Worm (Caenorhabditis elegans) whole organism, young adult: ENCODE results near the gene cyp-31A5.

ENCODE experiments used
- B0035.1 ChIP-seq: sonication (generic microtip); optimal IDR thresholded peaks from 2 replicates; lab custom pipeline; 2016; ENCODE audit warnings: missing genetic modification characterization, mild to moderate bottlenecking, missing compliant biosample characterization, missing genotype, missing genetic modification reagents
- C06A6.2 ChIP-seq: fragments of 200-800 bp; sonication (Bioruptor generic); conservative IDR thresholded peaks from 2 replicates; pipeline ENCODE4 v1.3.6; 2022; ENCODE audit warnings: missing genetic modification characterization, missing compliant biosample characterization
- D2030.7 ChIP-seq: fragments of 200-800 bp; sonication (Bioruptor generic); IDR thresholded peaks from 2 replicates; pipeline ENCODE4 v1.3.6; 2022; ENCODE audit warnings: missing genetic modification reagents, missing genetic modification characterization, missing compliant biosample characterization
- F22D6.2 ChIP-seq: sonication (generic microtip); optimal IDR thresholded peaks from 2 replicates; lab custom pipeline; 2016; ENCODE audit warnings: mild to moderate bottlenecking, missing genetic modification characterization, missing compliant biosample characterization
- F49E8.2 ChIP-seq: sonication (generic microtip); optimal IDR thresholded peaks from 3 replicates; lab custom pipeline; 2017; ENCODE audit warnings: missing genetic modification characterization, mild to moderate bottlenecking, missing compliant biosample characterization, antibody characterized with exemption, moderate library complexity; ENCODE audit not compliant: insufficient read depth
- F52B5.7 ChIP-seq: sonication (generic microtip); optimal IDR thresholded peaks from 2 replicates; lab custom pipeline; 2016; ENCODE audit warnings: mild to moderate bottlenecking, missing genetic modification characterization, missing compliant biosample characterization
- K12H6.12 ChIP-seq: fragments of 200-800 bp; sonication (Bioruptor generic); optimal IDR thresholded peaks from 2 replicates; lab custom pipeline; 2018; ENCODE audit warnings: mild to moderate bottlenecking, missing genetic modification characterization, missing compliant biosample characterization
- T07F8.4 ChIP-seq: sonication (generic microtip); optimal IDR thresholded peaks from 2 replicates; lab custom pipeline; 2016; ENCODE audit warnings: mild to moderate bottlenecking, missing genetic modification characterization, moderate library complexity, missing compliant biosample characterization
- Y56A3A.18 ChIP-seq: fragments of 200-800 bp; sonication (Bioruptor generic); IDR thresholded peaks from 2 replicates; pipeline ENCODE4 v1.3.6; 2022; ENCODE audit warnings: missing genetic modification reagents, missing genetic modification characterization, missing compliant biosample characterization
- Y95B8A.8 ChIP-seq: fragments of 200-800 bp; sonication (Bioruptor generic); IDR thresholded peaks from 2 replicates; pipeline ENCODE4 v1.3.6; 2022; ENCODE audit warnings: missing genetic modification reagents, missing genetic modification characterization, missing compliant biosample characterization
- akir-1 ChIP-seq: fragments of 200-800 bp; sonication (Bioruptor generic); optimal IDR thresholded peaks from 2 replicates; lab custom pipeline; 2018; ENCODE audit warnings: mild to moderate bottlenecking, missing genetic modification characterization, moderate library complexity, missing compliant biosample characterization
- attf-6 ChIP-seq: fragments of 200-800 bp; sonication (Bioruptor generic); IDR thresholded peaks from 2 replicates; pipeline ENCODE4 v1.3.6; 2022; ENCODE audit warnings: missing genetic modification reagents, missing genetic modification characterization, missing compliant biosample characterization
- bed-2 ChIP-seq: fragments of 200-800 bp; sonication (Bioruptor generic); IDR thresholded peaks from 2 replicates; pipeline ENCODE4 v1.3.6; 2022; ENCODE audit warnings: missing genetic modification reagents, missing genetic modification characterization, missing compliant biosample characterization
- ccch-3 ChIP-seq: fragments of 200-800 bp; sonication (Bioruptor generic); optimal IDR thresholded peaks from 2 replicates; lab custom pipeline; 2018; ENCODE audit warnings: mild to moderate bottlenecking, missing genetic modification characterization, missing compliant biosample characterization
- ceh-100 ChIP-seq: fragments of 200-800 bp; sonication (Bioruptor generic); IDR thresholded peaks from 2 replicates; pipeline ENCODE4 v1.3.6; 2022; ENCODE audit warnings: missing genetic modification reagents, missing genetic modification characterization, missing compliant biosample characterization
- ceh-91 ChIP-seq: fragments of 200-800 bp; sonication (Bioruptor generic); IDR thresholded peaks from 2 replicates; pipeline ENCODE4 v1.3.6; 2022; ENCODE audit warnings: missing genetic modification reagents, missing genetic modification characterization, missing compliant biosample characterization
- dpff-1 ChIP-seq: sonication (generic microtip); optimal IDR thresholded peaks from 2 replicates; lab custom pipeline; 2017; ENCODE audit warnings: mild to moderate bottlenecking, missing genetic modification characterization, missing compliant biosample characterization
- efl-1 ChIP-seq: fragments of 150-350 bp; optimal IDR thresholded peaks from 2 replicates; lab custom pipeline; 2014; ENCODE audit warnings: missing biosample characterization, missing genetic modification reagents, missing genetic modification characterization
- ekl-4 ChIP-seq: fragments of 200-800 bp; sonication (Bioruptor generic); IDR thresholded peaks from 2 replicates; pipeline ENCODE4 v1.3.6; 2022; ENCODE audit warnings: missing genetic modification reagents, missing genetic modification characterization, missing compliant biosample characterization
- ets-4 ChIP-seq: fragments of 200-800 bp; sonication (Bioruptor generic); optimal IDR thresholded peaks from 2 replicates; lab custom pipeline; 2018; ENCODE audit warnings: mild to moderate bottlenecking, missing genetic modification characterization, missing compliant biosample characterization
- gei-17 ChIP-seq: fragments of 200-800 bp; sonication (Bioruptor generic); optimal IDR thresholded peaks from 2 replicates; lab custom pipeline; 2018; ENCODE audit warnings: mild to moderate bottlenecking, missing genetic modification characterization, missing compliant biosample characterization
- hlh-26 ChIP-seq: fragments of 200-800 bp; sonication (Bioruptor generic); conservative IDR thresholded peaks from 2 replicates; pipeline ENCODE4 v1.3.6; 2022; ENCODE audit warnings: missing genetic modification reagents, missing genetic modification characterization, missing compliant biosample characterization
- hsf-1 ChIP-seq: fragments of 200-800 bp; sonication (Bioruptor generic); IDR thresholded peaks from 2 replicates; pipeline ENCODE4 v1.3.6; 2022; ENCODE audit warnings: missing genetic modification reagents, missing genetic modification characterization, missing compliant biosample characterization
- lag-1 ChIP-seq: fragments of 200-800 bp; sonication (Bioruptor generic); IDR thresholded peaks from 2 replicates; pipeline ENCODE4 v1.3.6; 2022; ENCODE audit warnings: missing genetic modification reagents, missing genetic modification characterization, missing compliant biosample characterization
- lsl-1 ChIP-seq: fragments of 200-800 bp; sonication (Bioruptor generic); optimal IDR thresholded peaks from 2 replicates; lab custom pipeline; 2018; ENCODE audit warnings: mild to moderate bottlenecking, missing genetic modification characterization, moderate library complexity, missing compliant biosample characterization
- madf-8 ChIP-seq: fragments of 200-800 bp; sonication (Bioruptor generic); conservative IDR thresholded peaks from 2 replicates; pipeline ENCODE4 v1.3.6; 2022; ENCODE audit warnings: missing genetic modification reagents, missing genetic modification characterization, missing compliant biosample characterization
- nfya-1 ChIP-seq: sonication (generic microtip); optimal IDR thresholded peaks from 2 replicates; lab custom pipeline; 2017; ENCODE audit warnings: antibody characterized with exemption, missing compliant biosample characterization, missing genetic modification characterization, borderline replicate concordance; ENCODE audit not compliant: insufficient read depth
- nfya-2 ChIP-seq: fragments of 200-800 bp; sonication (Bioruptor generic); IDR thresholded peaks from 2 replicates; pipeline ENCODE4 v1.3.6; 2022; ENCODE audit warnings: missing genetic modification reagents, missing genetic modification characterization, missing compliant biosample characterization
- pha-4 ChIP-seq: fragments of 150-350 bp; sonication (generic microtip); optimal IDR thresholded peaks from 2 replicates; lab custom pipeline; 2014; ENCODE audit warnings: missing biosample characterization, missing genetic modification reagents, missing genetic modification characterization
- rec-8 ChIP-seq, 2 experiments: sonication (generic microtip); optimal IDR thresholded peaks; 2 replicates each; lab custom pipeline; 2016; ENCODE audit warnings: mild to moderate bottlenecking in 2 of 2, missing genetic modification characterization in 2 of 2, missing genetic modification reagents in 2 of 2, missing genotype in 2 of 2, missing biosample characterization in 1 of 2, missing compliant biosample characterization in 1 of 2, moderate library complexity in 1 of 2
- repo-1 ChIP-seq: sonication (generic microtip); optimal IDR thresholded peaks from 2 replicates; lab custom pipeline; 2017; ENCODE audit warnings: mild to moderate bottlenecking, missing genetic modification characterization, missing compliant biosample characterization
- rpc-1 ChIP-seq, 2 experiments: fragments of 150-350 bp in 1 of 2; sonication (generic microtip) in 1 of 2; optimal IDR thresholded peaks; 2 replicates each; lab custom pipeline; 2014 to 2018; ENCODE audit warnings: missing biosample characterization in 1 of 2, missing genetic modification characterization in 1 of 2, missing genetic modification reagents in 1 of 2, missing genotype in 1 of 2
- snpc-3.4 ChIP-seq: sonication (generic microtip); optimal IDR thresholded peaks from 2 replicates; lab custom pipeline; 2017; ENCODE audit warnings: missing genetic modification characterization, mild to moderate bottlenecking, missing compliant biosample characterization, antibody characterized with exemption, moderate library complexity, missing genotype, missing genetic modification reagents
- snpc-4 ChIP-seq, 5 experiments: fragments of 150-350 bp in 1 of 5; sonication (generic microtip) in 4 of 5; optimal IDR thresholded peaks; 2 replicates each; lab custom pipeline; 2014 to 2018; ENCODE audit warnings: missing genetic modification characterization in 5 of 5, missing biosample characterization in 3 of 5, antibody characterized with exemption in 2 of 5, mild to moderate bottlenecking in 2 of 5, missing compliant biosample characterization in 2 of 5, missing genotype in 2 of 5, moderate library complexity in 2 of 5, missing genetic modification reagents in 1 of 5
- tbp1 ChIP-seq: fragments of 200-800 bp; sonication (Bioruptor generic); optimal IDR thresholded peaks from 2 replicates; lab custom pipeline; 2018; ENCODE audit warnings: mild to moderate bottlenecking, missing genetic modification characterization, missing compliant biosample characterization
- tbx-9 ChIP-seq: sonication (generic microtip); optimal IDR thresholded peaks from 2 replicates; lab custom pipeline; 2016; ENCODE audit warnings: borderline replicate concordance, missing genetic modification characterization, inconsistent platforms, missing compliant biosample characterization
- xnd-1 ChIP-seq: sonication (generic microtip); optimal IDR thresholded peaks from 2 replicates; lab custom pipeline; 2016; ENCODE audit warnings: missing genotype, missing genetic modification reagents, missing genetic modification characterization, missing compliant biosample characterization
- zim-3 ChIP-seq: sonication (generic microtip); optimal IDR thresholded peaks from 2 replicates; lab custom pipeline; 2017; ENCODE audit warnings: mild to moderate bottlenecking, missing genetic modification characterization, moderate library complexity, missing compliant biosample characterization
- ztf-18 ChIP-seq: sonication (generic microtip); optimal IDR thresholded peaks from 2 replicates; lab custom pipeline; 2016; ENCODE audit warnings: missing genotype, mild to moderate bottlenecking, missing genetic modification characterization, missing compliant biosample characterization
- ztf-22 ChIP-seq: fragments of 200-800 bp; sonication (Bioruptor generic); optimal IDR thresholded peaks from 2 replicates; lab custom pipeline; 2018; ENCODE audit warnings: mild to moderate bottlenecking, missing genetic modification characterization, moderate library complexity, missing compliant biosample characterization
- ztf-25 ChIP-seq: fragments of 200-800 bp; sonication (Bioruptor generic); IDR thresholded peaks from 2 replicates; pipeline ENCODE4 v1.3.6; 2022; ENCODE audit warnings: missing genetic modification reagents, missing genetic modification characterization, missing compliant biosample characterization
- ztf-3 ChIP-seq: fragments of 200-800 bp; sonication (Bioruptor generic); optimal IDR thresholded peaks from 2 replicates; lab custom pipeline; 2018; ENCODE audit warnings: mild to moderate bottlenecking, missing genetic modification characterization, missing compliant biosample characterization

cyp-31A5 gene

ce11 chrIV:13400456-13401364 is at the start of gene cyp-31A5, which contains the start of gene memi-2 (continued):
- TF ChIP-seq rec-8 (tag; optimal IDR thresholded peaks at IDR 0.05; lab: Kevin White, UChicago): no peak
- TF ChIP-seq, all 124 proteins: peak for 8

ce11 chrIV:13353143-13353773 is 47.8 kb upstream of the cyp-31A5 start, which contains the start of the genes rec-8 and mex-5:
TSS of gene rec-8 (minus strand) at chrIV:13353193.
TSS of gene mex-5 (plus strand) at chrIV:13353723.
- TF ChIP-seq nfya-1 (tag; lab: Kevin White, UChicago) (no peak), T07F8.4 (tag; lab: Kevin White, UChicago) (no peak), tbx-9 (tag; lab: Kevin White, UChicago) (no peak), efl-1 (GFP tag; lab: Kevin White, UChicago) (peak; percentile 98), xnd-1 (tag; lab: Kevin White, UChicago) (peak; percentile 93), attf-6 (GFP tag; lab: Robert Waterston, UW) (peak; percentile 83), F52B5.7 (no peak), rpc-1 (optimal IDR thresholded peaks at IDR 0.05; lab: Kevin White, UChicago) (no peak), rpc-1 (tag; optimal IDR thresholded peaks at IDR 0.05; lab: Kevin White, UChicago) (peak; percentile 12), akir-1 (GFP tag; lab: Kevin White, UChicago) (no peak), dpff-1 (tag; lab: Kevin White, UChicago) (no peak), ztf-3 (no peak), repo-1 (no peak), ccch-3 (GFP tag; lab: Kevin White, UChicago) (no peak), ztf-22 (no peak), ztf-25 (GFP tag; lab: Robert Waterston, UW) (0 out of 2 replicates have a peak, but pooled peaks have one; percentile 52), lsl-1 (GFP tag; lab: Kevin White, UChicago) (peak; percentile 97), Y95B8A.8 (GFP tag; lab: Robert Waterston, UW) (peak; percentile 68; the same call in 1 of the 2 replicates), K12H6.12 (no peak), bed-2 (no peak), C06A6.2 (no peak), gei-17 (GFP tag; lab: Kevin White, UChicago) (no peak), Y56A3A.18 (GFP tag; lab: Robert Waterston, UW) (no peak), hlh-26 (GFP tag; lab: Robert Waterston, UW) (no peak), tbp1 (GFP tag; lab: Kevin White, UChicago) (peak; percentile 53), madf-8 (peak; percentile 94), ekl-4 (GFP tag; lab: Robert Waterston, UW) (peak; percentile 64; the same call in 1 of the 2 replicates), B0035.1 (tag; lab: Kevin White, UChicago) (no peak), nfya-2 (GFP tag; lab: Robert Waterston, UW) (no peak), pha-4 (tag; lab: Kevin White, UChicago) (no peak), zim-3 (tag; lab: Kevin White, UChicago) (no peak), lag-1 (no peak), snpc-3.4 (tag; lab: Kevin White, UChicago) (peak; percentile 97), snpc-4 (GFP tag; optimal IDR thresholded peaks at IDR 0.05; lab: Kevin White, UChicago) (peak; percentile 28), snpc-4 (tag; optimal IDR thresholded peaks at IDR 0.05; lab: Kevin White, UChicago) (peak in 2 of 4 experiments; percentile 43 to 78), F22D6.2 (tag; lab: Kevin White, UChicago) (no peak), F49E8.2 (peak; percentile 95), D2030.7 (peak; percentile 89), ztf-18 (tag; lab: Kevin White, UChicago) (no peak), ets-4 (no peak), ceh-100 (GFP tag; lab: Robert Waterston, UW) (no peak), hsf-1 (GFP tag; lab: Robert Waterston, UW) (peak; percentile 96), ceh-91 (GFP tag; lab: Robert Waterston, UW) (peak; percentile 94)
